Worm (Caenorhabditis elegans) whole organism, midembryonic: ENCODE results near the gene clec-56.

Experiments used
- T22C8.4 ChIP-seq: fragments of 200-800 bp; sonication (Bioruptor generic); IDR thresholded peaks from 2 replicates; pipeline ENCODE4 v1.3.6; 2022; ENCODE audit warnings: missing genetic modification characterization, missing compliant biosample characterization
- cog-1 ChIP-seq: sonication (generic microtip); optimal IDR thresholded peaks from 2 replicates; lab custom pipeline; 2016; ENCODE audit warnings: missing genetic modification characterization, missing compliant biosample characterization
- flt-1 ChIP-seq: fragments of 200-800 bp; sonication (Bioruptor generic); IDR thresholded peaks from 2 replicates; pipeline ENCODE4 v1.3.6; 2022; ENCODE audit warnings: missing genetic modification characterization, missing compliant biosample characterization
- klf-2 ChIP-seq: fragments of 200-800 bp; sonication (Bioruptor generic); conservative IDR thresholded peaks from 2 replicates; pipeline ENCODE4 v1.3.6; 2022; ENCODE audit warnings: missing genetic modification reagents, missing genetic modification characterization, missing compliant biosample characterization
- med-1 ChIP-seq: sonication (generic microtip); optimal IDR thresholded peaks from 2 replicates; lab custom pipeline; 2017; ENCODE audit warnings: missing genetic modification characterization, mild to moderate bottlenecking, missing compliant biosample characterization, antibody characterized with exemption, missing genetic modification reagents; ENCODE audit not compliant: insufficient read depth
- ref-1 ChIP-seq: fragments of 200-800 bp; sonication (Bioruptor generic); conservative IDR thresholded peaks from 2 replicates; pipeline ENCODE4 v1.3.6; 2022; ENCODE audit warnings: missing genetic modification reagents, missing genetic modification characterization, missing compliant biosample characterization
- tab-1 ChIP-seq: fragments of 200-800 bp; sonication (Bioruptor generic); IDR thresholded peaks from 2 replicates; pipeline ENCODE4 v1.3.6; 2022; ENCODE audit warnings: missing genetic modification characterization, missing compliant biosample characterization
- ztf-23 ChIP-seq: fragments of 200-800 bp; sonication (Bioruptor generic); IDR thresholded peaks from 2 replicates; pipeline ENCODE4 v1.3.6; 2022; ENCODE audit warnings: missing genetic modification reagents, missing genetic modification characterization, missing compliant biosample characterization
- ztf-29 ChIP-seq: fragments of 200-800 bp; sonication (Bioruptor generic); IDR thresholded peaks from 2 replicates; pipeline ENCODE4 v1.3.6; 2022; ENCODE audit warnings: missing genetic modification reagents, missing genetic modification characterization, missing compliant biosample characterization

ce11 chrV:14499074-14499864 lies 25.1 kb downstream of the clec-56 start:
- TF ChIP-seq flt-1 (GFP tag; lab: Robert Waterston, UW) = no peak
- TF ChIP-seq T22C8.4 = no peak
- no peak for TF ChIP-seq cog-1
- no peak for TF ChIP-seq med-1 (GFP tag; lab: Kevin White, UChicago)
- no peak for TF ChIP-seq ref-1
- TF ChIP-seq tab-1 = no peak
- TF ChIP-seq klf-2 (GFP tag; lab: Robert Waterston, UW) = no peak
- TF ChIP-seq ztf-29 (GFP tag; lab: Robert Waterston, UW) = no peak
- TF ChIP-seq ztf-23 = no peak
